Fruit fly (Drosophila melanogaster) whole organism, wandering third instar larva: Measurements from ENCODE around the gene Septin4.

Source experiments
- Dif ChIP-seq: fragments of 200-275, 200-300 bp; sonication (Bioruptor generic); optimal IDR thresholded peaks from 2 replicates; lab custom pipeline; 2018; ENCODE audit warnings: missing biosample characterization, missing genetic modification characterization; ENCODE audit not compliant: partially characterized antibody
- Hr78 ChIP-seq: fragments of >200 bp; optimal IDR thresholded peaks from 2 replicates; lab custom pipeline; 2017; ENCODE audit warnings: missing biosample characterization, missing genetic modification characterization
- Mio ChIP-seq: sonication (Bioruptor generic); optimal IDR thresholded peaks from 2 replicates; lab custom pipeline; 2016; ENCODE audit warnings: missing biosample characterization, missing genetic modification characterization
- Sp1 ChIP-seq: fragments of 200-800 bp; sonication (Bioruptor generic); optimal IDR thresholded peaks from 3 replicates; lab custom pipeline; 2019; ENCODE audit warnings: missing biosample characterization, mild to moderate bottlenecking, missing genetic modification characterization, moderate library complexity
- Vsx2 ChIP-seq: fragments of 200-300, 225-300 bp; sonication (Bioruptor generic); optimal IDR thresholded peaks from 2 replicates; lab custom pipeline; 2018; ENCODE audit warnings: missing biosample characterization, missing genetic modification characterization; ENCODE audit not compliant: partially characterized antibody
- br ChIP-seq: fragments of 200-800 bp; sonication (Bioruptor generic); optimal IDR thresholded peaks from 2 replicates; lab custom pipeline; 2016; ENCODE audit warnings: missing biosample characterization, missing genetic modification characterization
- brk ChIP-seq: fragments of 200-800 bp; sonication (Bioruptor generic); optimal IDR thresholded peaks from 2 replicates; lab custom pipeline; 2016; ENCODE audit warnings: missing biosample characterization, mild to moderate bottlenecking, missing genetic modification characterization
- ey ChIP-seq: fragments of 200-800 bp; sonication (Bioruptor generic); optimal IDR thresholded peaks from 2 replicates; lab custom pipeline; 2016; ENCODE audit warnings: missing biosample characterization, missing genetic modification characterization
- fru ChIP-seq: fragments of 200-800 bp; sonication (Bioruptor generic); optimal IDR thresholded peaks from 3 replicates; lab custom pipeline; 2016; ENCODE audit warnings: missing biosample characterization, mild to moderate bottlenecking, missing genetic modification characterization
- lola ChIP-seq: fragments of >200 bp; optimal IDR thresholded peaks from 2 replicates; lab custom pipeline; 2017; ENCODE audit warnings: missing biosample characterization, missing genetic modification characterization
- usp ChIP-seq: fragments of >200 bp; optimal IDR thresholded peaks from 2 replicates; lab custom pipeline; 2017; ENCODE audit warnings: missing biosample characterization, missing genetic modification characterization

- no peak for TF ChIP-seq Vsx2
- no peak for TF ChIP-seq Dif (GFP tag; lab: Kevin White, UChicago)
- no peak for TF ChIP-seq brk
- TF ChIP-seq br (GFP tag; lab: Kevin White, UChicago): no peak
- TF ChIP-seq Mio (GFP tag; lab: Kevin White, UChicago): no peak
- TF ChIP-seq usp (GFP tag; lab: Kevin White, UChicago): no peak
- peak; percentile 44 for TF ChIP-seq ey (GFP tag; lab: Kevin White, UChicago)
- TF ChIP-seq Hr78 (GFP tag; lab: Kevin White, UChicago): no peak
- TF ChIP-seq fru (GFP tag; lab: Kevin White, UChicago): peak; percentile 69
- no peak for TF ChIP-seq Sp1 (GFP tag; lab: Kevin White, UChicago)
- no peak for TF ChIP-seq lola (GFP tag; lab: Kevin White, UChicago)
These were observed 44.6 kb downstream of the Septin4 start for dm6 chrX:16650078-16651063.
